Fruit fly (Drosophila melanogaster): ENCODE measurements around the gene Jhbp12.

Gene Jhbp12

dm6 chr3R:24567427-24567771 lies 42.8 kb downstream of the Jhbp12 start (continued):
- peak; percentile 37 for TF ChIP-seq CG10631 (GFP tag; optimal IDR thresholded peaks at IDR 0.05)
- no peak for TF ChIP-seq CG10669 (GFP tag; optimal IDR thresholded peaks at IDR 0.05)
- peak; percentile 83 for TF ChIP-seq CG15336 (GFP tag; IDR thresholded peaks at IDR 0.05)
- peak; percentile 29 for TF ChIP-seq Ets21C (GFP tag; optimal IDR thresholded peaks at IDR 0.05)
- TF ChIP-seq Sox15 (GFP tag; optimal IDR thresholded peaks at IDR 0.05) = peak; percentile 34
- TF ChIP-seq dsx (GFP tag; optimal IDR thresholded peaks at IDR 0.05; ENCODE audit: poor library complexity, severe bottlenecking) = no peak
- no peak for TF ChIP-seq Eip93F (GFP tag; optimal IDR thresholded peaks at IDR 0.05)
- peak; percentile 89 for TF ChIP-seq eg (GFP tag; IDR thresholded peaks at IDR 0.05)
- no peak for TF ChIP-seq fd59A (GFP tag; optimal IDR thresholded peaks at IDR 0.05)
- TF ChIP-seq net (GFP tag; optimal IDR thresholded peaks at IDR 0.05) = peak; percentile 38
- TF ChIP-seq acj6 (GFP tag; optimal IDR thresholded peaks at IDR 0.05) = peak; percentile 61
- TF ChIP-seq CG11902 (GFP tag; optimal IDR thresholded peaks at IDR 0.05) = peak; percentile 33
- no peak for TF ChIP-seq spab (GFP tag; optimal IDR thresholded peaks at IDR 0.05)
- peak; percentile 21 for TF ChIP-seq lz (GFP tag; optimal IDR thresholded peaks at IDR 0.05)
- no peak for TF ChIP-seq Blimp-1 (GFP tag; optimal IDR thresholded peaks at IDR 0.05)
- TF ChIP-seq CG11294 (GFP tag; IDR thresholded peaks at IDR 0.05) = peak; percentile 82
- TF ChIP-seq CG34406 (GFP tag; optimal IDR thresholded peaks at IDR 0.05) = peak; percentile 48
- TF ChIP-seq fkh (GFP tag; optimal IDR thresholded peaks at IDR 0.05) = peak; percentile 26
- TF ChIP-seq Ets96B (tag; optimal IDR thresholded peaks at IDR 0.05) = peak; percentile 20

- TF ChIP-seq CG6276 (GFP tag; optimal IDR thresholded peaks at IDR 0.05) (no peak), Eip93F (GFP tag; optimal IDR thresholded peaks at IDR 0.05) (peak; percentile 77), Sox14 (GFP tag; optimal IDR thresholded peaks at IDR 0.05) (peak; percentile 2), svp (GFP tag) (peak; percentile 94), Lpt (GFP tag; optimal IDR thresholded peaks at IDR 0.05) (no peak), Sox102F (GFP tag; optimal IDR thresholded peaks at IDR 0.05) (no peak), dsx (GFP tag; optimal IDR thresholded peaks at IDR 0.05; ENCODE audit: poor library complexity, severe bottlenecking) (no peak), Met (GFP tag; optimal IDR thresholded peaks at IDR 0.05) (peak; percentile 3), Eip78C (GFP tag) (peak; percentile 33), vri (GFP tag; optimal IDR thresholded peaks at IDR 0.05) (peak; percentile 75), Blimp-1 (GFP tag; optimal IDR thresholded peaks at IDR 0.05) (no peak), esn (GFP tag; optimal IDR thresholded peaks at IDR 0.05) (peak; percentile 9), fkh (GFP tag; optimal IDR thresholded peaks at IDR 0.05) (no peak)
These were observed 43.8 kb downstream of the Jhbp12 start for dm6 chr3R:24568251-24568932.

- no peak for TF ChIP-seq acj6 (GFP tag; optimal IDR thresholded peaks at IDR 0.05)
- no peak for TF ChIP-seq Smox (GFP tag; optimal IDR thresholded peaks at IDR 0.05)
- TF ChIP-seq CG6276 (GFP tag; optimal IDR thresholded peaks at IDR 0.05) = no peak
- TF ChIP-seq dsx (GFP tag; optimal IDR thresholded peaks at IDR 0.05; ENCODE audit: poor library complexity, severe bottlenecking) = no peak
- no peak for TF ChIP-seq CG11294 (GFP tag; IDR thresholded peaks at IDR 0.05)
- TF ChIP-seq Eip93F (GFP tag; optimal IDR thresholded peaks at IDR 0.05) = no peak
- TF ChIP-seq net (GFP tag; optimal IDR thresholded peaks at IDR 0.05) = no peak
- TF ChIP-seq Met (GFP tag; optimal IDR thresholded peaks at IDR 0.05) = no peak
- no peak for TF ChIP-seq CG3032 (tag; optimal IDR thresholded peaks at IDR 0.05)
- TF ChIP-seq CG11762 (GFP tag; optimal IDR thresholded peaks at IDR 0.05; ENCODE audit: insufficient read depth) = no peak
- no peak for TF ChIP-seq topi (GFP tag; optimal IDR thresholded peaks at IDR 0.05)
These were observed 45.2 kb downstream of the Jhbp12 start for dm6 chr3R:24569669-24570349.

dm6 chr3R:24571386-24572124 lies 47.0 kb downstream of the Jhbp12 start:
- peak; percentile 29 for TF ChIP-seq dsx (GFP tag; optimal IDR thresholded peaks at IDR 0.05; ENCODE audit: poor library complexity, severe bottlenecking)
- TF ChIP-seq vri (GFP tag; optimal IDR thresholded peaks at IDR 0.05) = peak; percentile 75
- peak; percentile 19; the same call in 1 of the 3 replicates for TF ChIP-seq eg (GFP tag; IDR thresholded peaks at IDR 0.05)
- TF ChIP-seq CG15336 (GFP tag; IDR thresholded peaks at IDR 0.05) = peak; percentile 28; the same call in 1 of the 2 replicates
- TF ChIP-seq Ets96B (tag; optimal IDR thresholded peaks at IDR 0.05) = no peak
- no peak for TF ChIP-seq acj6 (GFP tag; optimal IDR thresholded peaks at IDR 0.05)
- TF ChIP-seq CG6163 (GFP tag; IDR thresholded peaks at IDR 0.05) = peak; percentile 66; the same call in 2 of the 3 replicates
- TF ChIP-seq svp (GFP tag) = peak; percentile 87
- no peak for TF ChIP-seq CG10631 (GFP tag; optimal IDR thresholded peaks at IDR 0.05)
- no peak for TF ChIP-seq pdm3 (GFP tag; optimal IDR thresholded peaks at IDR 0.05)
- TF ChIP-seq CG10669 (GFP tag; optimal IDR thresholded peaks at IDR 0.05) = no peak
- peak; percentile 59 for TF ChIP-seq fkh (GFP tag; optimal IDR thresholded peaks at IDR 0.05)
